Worm (Caenorhabditis elegans) whole organism, midembryonic: ENCODE results near the gene rab-7.

ENCODE experiments used
- T22C8.4 ChIP-seq: fragments of 200-800 bp; sonication (Bioruptor generic); IDR thresholded peaks from 2 replicates; pipeline ENCODE4 v1.3.6; 2022; ENCODE audit warnings: missing genetic modification characterization, missing compliant biosample characterization
- cog-1 ChIP-seq: sonication (generic microtip); optimal IDR thresholded peaks from 2 replicates; lab custom pipeline; 2016; ENCODE audit warnings: missing genetic modification characterization, missing compliant biosample characterization
- flt-1 ChIP-seq: fragments of 200-800 bp; sonication (Bioruptor generic); IDR thresholded peaks from 2 replicates; pipeline ENCODE4 v1.3.6; 2022; ENCODE audit warnings: missing genetic modification characterization, missing compliant biosample characterization
- klf-2 ChIP-seq: fragments of 200-800 bp; sonication (Bioruptor generic); conservative IDR thresholded peaks from 2 replicates; pipeline ENCODE4 v1.3.6; 2022; ENCODE audit warnings: missing genetic modification reagents, missing genetic modification characterization, missing compliant biosample characterization
- med-1 ChIP-seq: sonication (generic microtip); optimal IDR thresholded peaks from 2 replicates; lab custom pipeline; 2017; ENCODE audit warnings: missing genetic modification characterization, mild to moderate bottlenecking, missing compliant biosample characterization, antibody characterized with exemption, missing genetic modification reagents; ENCODE audit not compliant: insufficient read depth
- ref-1 ChIP-seq: fragments of 200-800 bp; sonication (Bioruptor generic); conservative IDR thresholded peaks from 2 replicates; pipeline ENCODE4 v1.3.6; 2022; ENCODE audit warnings: missing genetic modification reagents, missing genetic modification characterization, missing compliant biosample characterization
- tab-1 ChIP-seq: fragments of 200-800 bp; sonication (Bioruptor generic); IDR thresholded peaks from 2 replicates; pipeline ENCODE4 v1.3.6; 2022; ENCODE audit warnings: missing genetic modification characterization, missing compliant biosample characterization
- ztf-23 ChIP-seq: fragments of 200-800 bp; sonication (Bioruptor generic); IDR thresholded peaks from 2 replicates; pipeline ENCODE4 v1.3.6; 2022; ENCODE audit warnings: missing genetic modification reagents, missing genetic modification characterization, missing compliant biosample characterization
- ztf-29 ChIP-seq: fragments of 200-800 bp; sonication (Bioruptor generic); IDR thresholded peaks from 2 replicates; pipeline ENCODE4 v1.3.6; 2022; ENCODE audit warnings: missing genetic modification reagents, missing genetic modification characterization, missing compliant biosample characterization

rab-7 gene

DNA sequence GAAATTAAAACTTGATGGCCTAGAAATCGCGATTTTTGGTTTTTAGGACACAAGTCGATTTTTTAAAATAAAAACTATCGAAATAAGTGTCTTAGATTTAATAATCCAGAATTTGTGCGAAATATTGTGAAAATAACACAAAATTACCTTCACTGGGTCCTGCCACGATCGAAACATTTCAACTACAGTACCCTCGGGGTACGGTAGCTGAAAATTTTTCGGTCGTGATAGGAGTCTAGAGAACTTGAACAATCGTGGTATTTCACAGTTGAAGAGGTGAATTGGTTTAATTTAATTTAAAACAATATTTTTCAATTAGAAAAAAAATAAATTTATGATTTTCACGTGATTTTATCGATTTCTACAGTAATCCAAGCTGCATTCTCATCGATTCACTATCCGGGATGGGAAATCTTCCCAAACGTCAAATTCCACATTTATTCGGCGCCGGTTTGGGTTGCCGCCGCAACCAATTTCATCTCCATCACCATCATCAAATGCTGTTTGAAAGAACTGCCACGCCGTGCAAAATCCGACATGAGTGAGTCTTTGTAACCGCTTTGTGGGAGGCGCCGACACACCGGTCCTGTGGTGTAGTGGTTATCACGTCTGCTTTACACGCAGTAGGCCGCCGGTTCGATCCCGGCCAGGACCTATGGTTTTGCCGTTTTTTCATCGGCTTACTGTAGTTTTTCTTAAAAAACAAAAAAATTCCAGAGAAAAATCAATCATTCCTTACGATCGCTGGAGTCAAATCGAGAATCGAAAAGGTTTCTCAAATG is 7.7 kb downstream of the rab-7 start:
- TF ChIP-seq ref-1 (peak; percentile 60), flt-1 (GFP tag; lab: Robert Waterston, UW) (peak; percentile 84), cog-1 (tag; lab: Kevin White, UChicago) (peak; percentile 75), tab-1 (GFP tag; lab: Robert Waterston, UW) (no peak), ztf-29 (GFP tag; lab: Robert Waterston, UW) (peak; percentile 62; the same call in 1 of the 2 replicates), ztf-23 (GFP tag; lab: Robert Waterston, UW) (peak; percentile 74)

DNA sequence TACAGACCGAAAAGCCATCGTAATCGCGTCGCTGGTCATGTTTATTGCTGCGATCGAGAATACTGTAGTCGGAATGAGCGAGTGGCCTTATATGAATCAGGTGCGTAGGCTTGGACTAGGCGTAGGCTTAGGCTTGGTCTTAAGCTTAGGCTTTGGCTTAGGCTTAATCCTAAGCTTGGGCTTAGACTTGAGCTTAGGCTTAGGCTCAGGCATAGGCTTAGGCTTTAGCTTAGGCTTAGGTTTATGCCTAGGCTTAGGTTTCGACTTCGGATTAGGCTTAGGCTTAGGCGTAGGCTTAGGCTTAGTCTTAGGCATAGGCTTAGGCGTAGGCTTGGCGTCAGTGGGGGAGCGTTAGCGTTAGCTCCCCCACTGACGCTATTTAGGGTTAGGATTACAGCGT is 11.9 kb downstream of the rab-7 start:
- TF ChIP-seq med-1 (GFP tag; lab: Kevin White, UChicago) = no peak
- peak; percentile 21; the same call in 1 of the 2 replicates for TF ChIP-seq ztf-29 (GFP tag; lab: Robert Waterston, UW)

DNA sequence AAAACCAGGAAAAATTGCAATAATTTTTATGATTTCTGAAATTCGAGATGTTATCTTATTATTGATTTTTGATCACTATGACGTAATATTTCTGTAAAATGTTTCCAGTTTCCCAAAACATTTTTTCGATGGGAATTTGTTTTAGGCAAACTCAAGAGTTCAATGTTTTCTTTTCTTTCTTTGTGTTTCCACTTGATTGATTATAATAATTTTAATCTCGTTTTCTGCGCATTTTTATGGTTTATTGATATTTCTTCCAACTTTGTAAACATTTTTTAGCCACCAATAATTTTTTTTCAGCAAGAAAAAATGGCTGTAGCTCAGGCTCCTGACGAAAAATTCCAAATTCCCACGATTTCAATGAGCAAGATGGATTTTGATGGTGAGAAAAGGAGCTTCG is 12.5 kb downstream of the rab-7 start, which contains the start of gene W03C9.6:
Gene W03C9.6, plus strand, starts transcription at position 301 of the 400 bp plus-strand sequence.
- TF ChIP-seq klf-2 (no peak), med-1 (GFP tag; lab: Kevin White, UChicago) (no peak), ztf-23 (GFP tag; lab: Robert Waterston, UW) (no peak), ref-1 (no peak), tab-1 (GFP tag; lab: Robert Waterston, UW) (no peak), T22C8.4 (GFP tag; lab: Robert Waterston, UW) (no peak)

DNA sequence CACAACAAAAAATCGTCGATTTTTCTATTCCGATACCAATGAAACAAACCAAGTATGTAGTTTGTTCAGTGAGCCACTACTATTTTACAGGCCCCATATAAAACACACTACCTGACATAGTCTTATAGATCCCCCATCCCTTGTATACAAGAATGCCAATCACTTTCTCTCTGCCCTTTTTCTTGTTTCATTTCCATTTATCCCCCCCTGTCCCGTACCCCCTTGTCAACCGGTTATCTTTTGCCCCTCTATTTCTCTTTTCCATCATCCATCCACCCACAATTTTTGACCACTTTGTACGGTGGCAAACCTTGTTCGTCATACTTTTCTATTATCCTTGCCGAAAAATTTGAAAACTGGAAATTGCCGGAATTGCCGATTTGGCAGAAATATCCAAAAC is 13.8 kb downstream of the rab-7 start:
- no peak for TF ChIP-seq flt-1 (GFP tag; lab: Robert Waterston, UW)
- TF ChIP-seq klf-2 = no peak
- TF ChIP-seq T22C8.4 (GFP tag; lab: Robert Waterston, UW) = no peak
- no peak for TF ChIP-seq ztf-23 (GFP tag; lab: Robert Waterston, UW)
- TF ChIP-seq tab-1 (GFP tag; lab: Robert Waterston, UW) = no peak
- TF ChIP-seq med-1 (GFP tag; lab: Kevin White, UChicago) = no peak
- no peak for TF ChIP-seq cog-1 (tag; lab: Kevin White, UChicago)
- no peak for TF ChIP-seq ztf-29 (GFP tag; lab: Robert Waterston, UW)
- no peak for TF ChIP-seq ref-1

DNA sequence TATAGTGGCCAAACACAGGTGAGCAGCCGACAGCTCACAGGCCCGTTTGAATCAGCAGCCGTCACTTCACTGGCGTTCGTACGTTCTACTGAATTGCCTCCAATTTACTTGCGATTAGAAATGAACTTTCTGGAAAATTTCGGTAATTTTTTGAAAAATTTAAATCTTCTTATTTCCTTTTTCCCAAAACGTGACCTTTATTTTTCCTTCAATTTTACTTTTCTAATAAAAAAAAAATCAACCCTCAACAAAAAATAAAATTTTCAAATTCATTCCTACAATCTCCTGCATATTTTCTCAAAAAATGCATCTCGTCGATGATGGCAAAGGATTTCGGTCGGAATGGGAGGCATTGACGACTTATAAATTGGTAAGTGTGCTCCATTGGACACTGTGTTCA is 18.3 kb downstream of the rab-7 start, which contains the start of gene W03C9.8:
Gene W03C9.8, plus strand, starts transcription at position 301 of the 400 bp plus-strand sequence.
- no peak for TF ChIP-seq tab-1 (GFP tag; lab: Robert Waterston, UW)

DNA sequence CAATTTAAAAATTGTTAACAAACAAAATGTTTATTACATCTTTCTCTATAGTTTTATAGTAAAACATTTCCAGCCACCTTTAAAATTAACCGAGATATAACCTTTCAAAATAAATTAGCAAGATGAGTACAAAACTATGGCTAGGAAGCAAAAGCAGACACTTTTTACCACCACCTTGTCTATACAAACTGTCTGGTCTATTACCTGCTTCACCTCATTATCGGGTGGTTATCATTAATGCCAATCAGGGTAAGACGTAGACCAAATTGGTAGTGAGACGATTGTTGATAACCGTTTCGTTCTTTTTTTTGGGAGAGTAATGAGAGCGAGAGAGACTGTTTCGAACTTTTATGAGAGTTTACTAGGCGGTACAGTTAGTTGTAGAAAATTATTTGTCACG is 30.3 kb downstream of the rab-7 start:
- no peak for TF ChIP-seq tab-1 (GFP tag; lab: Robert Waterston, UW)
- no peak for TF ChIP-seq med-1 (GFP tag; lab: Kevin White, UChicago)
- no peak for TF ChIP-seq ztf-29 (GFP tag; lab: Robert Waterston, UW)
- TF ChIP-seq cog-1 (tag; lab: Kevin White, UChicago) = no peak
- TF ChIP-seq flt-1 (GFP tag; lab: Robert Waterston, UW) = no peak
- TF ChIP-seq ztf-23 (GFP tag; lab: Robert Waterston, UW) = no peak
- no peak for TF ChIP-seq ref-1
- no peak for TF ChIP-seq T22C8.4 (GFP tag; lab: Robert Waterston, UW)
- no peak for TF ChIP-seq klf-2

DNA sequence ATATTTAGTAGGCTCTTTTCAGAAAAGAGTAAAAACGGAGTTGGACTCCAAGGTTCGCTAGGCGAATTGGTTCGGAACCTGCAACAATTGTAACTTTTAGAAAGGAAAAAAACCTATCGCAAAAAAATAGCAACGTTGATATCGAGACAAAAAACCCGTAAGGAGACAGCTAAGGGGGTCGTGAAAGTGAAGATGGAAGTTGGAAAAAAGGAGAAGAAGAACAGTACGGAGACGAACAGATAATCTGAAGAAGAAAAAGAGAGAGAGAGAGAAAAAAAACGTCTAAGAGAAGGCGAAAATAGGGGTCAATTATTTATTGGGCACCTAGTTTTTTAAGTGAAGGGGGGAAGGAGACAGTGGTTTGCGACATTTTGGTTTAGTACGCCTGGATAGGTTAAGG is 31.5 kb downstream of the rab-7 start, which contains the start of gene lin-29:
Gene lin-29, minus strand, starts transcription at position 78 of the 400 bp plus-strand sequence.
- no peak for TF ChIP-seq flt-1 (GFP tag; lab: Robert Waterston, UW)
- TF ChIP-seq med-1 (GFP tag; lab: Kevin White, UChicago) = no peak
- TF ChIP-seq ztf-23 (GFP tag; lab: Robert Waterston, UW) = no peak
- TF ChIP-seq ztf-29 (GFP tag; lab: Robert Waterston, UW) = no peak
- no peak for TF ChIP-seq ref-1
- no peak for TF ChIP-seq T22C8.4 (GFP tag; lab: Robert Waterston, UW)
- no peak for TF ChIP-seq klf-2
- TF ChIP-seq tab-1 (GFP tag; lab: Robert Waterston, UW) = no peak
- TF ChIP-seq cog-1 (tag; lab: Kevin White, UChicago) = no peak

DNA sequence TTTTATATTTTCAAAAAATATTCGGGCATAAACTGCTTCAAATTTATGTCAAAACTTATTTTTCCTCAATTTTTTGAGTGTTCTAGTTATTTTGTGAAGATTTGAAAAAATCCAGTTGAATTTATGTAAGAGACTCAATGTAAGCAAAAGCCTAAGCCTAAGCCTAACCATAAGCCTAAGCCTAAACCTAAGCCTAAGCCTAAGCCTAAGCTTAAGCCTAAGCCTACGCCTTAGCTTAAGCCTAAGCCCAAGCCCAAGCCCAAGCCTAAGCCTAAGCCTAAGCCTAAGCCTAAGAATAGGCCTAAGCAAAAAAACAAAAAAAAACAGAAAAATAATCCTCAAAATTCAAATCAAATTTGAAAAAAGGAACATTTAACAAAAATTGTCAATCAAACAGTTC is 36.6 kb downstream of the rab-7 start:
- TF ChIP-seq med-1 (GFP tag; lab: Kevin White, UChicago) (no peak), ref-1 (no peak), tab-1 (GFP tag; lab: Robert Waterston, UW) (no peak), flt-1 (GFP tag; lab: Robert Waterston, UW) (no peak), klf-2 (no peak), T22C8.4 (GFP tag; lab: Robert Waterston, UW) (no peak), ztf-23 (GFP tag; lab: Robert Waterston, UW) (no peak), cog-1 (tag; lab: Kevin White, UChicago) (no peak), ztf-29 (GFP tag; lab: Robert Waterston, UW) (peak; percentile 52; the same call in 1 of the 2 replicates)

DNA sequence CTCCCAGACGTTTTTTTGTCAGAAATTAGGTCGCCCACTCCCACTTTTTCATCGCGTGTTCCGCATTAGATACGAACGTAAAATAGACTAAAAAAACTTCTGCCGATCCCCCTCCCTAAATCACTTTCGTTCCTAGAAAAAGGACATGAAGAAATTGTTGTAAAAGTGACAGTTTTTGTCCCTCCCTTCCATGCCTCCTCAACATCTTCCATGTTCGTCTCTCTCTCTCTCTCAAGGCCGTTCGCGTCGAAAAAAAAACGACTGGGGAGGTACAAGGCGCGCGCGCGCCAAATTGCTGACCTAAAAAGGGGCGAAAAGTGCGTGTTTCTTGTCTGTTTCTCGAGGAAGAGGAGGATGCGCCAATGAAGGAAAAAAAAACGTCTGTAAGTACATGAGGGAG is 38.0 kb downstream of the rab-7 start:
- TF ChIP-seq ztf-29 (GFP tag; lab: Robert Waterston, UW) (no peak), klf-2 (no peak), cog-1 (tag; lab: Kevin White, UChicago) (no peak), tab-1 (GFP tag; lab: Robert Waterston, UW) (no peak), med-1 (GFP tag; lab: Kevin White, UChicago) (no peak), T22C8.4 (GFP tag; lab: Robert Waterston, UW) (no peak), ztf-23 (GFP tag; lab: Robert Waterston, UW) (no peak), ref-1 (no peak), flt-1 (GFP tag; lab: Robert Waterston, UW) (no peak)

DNA sequence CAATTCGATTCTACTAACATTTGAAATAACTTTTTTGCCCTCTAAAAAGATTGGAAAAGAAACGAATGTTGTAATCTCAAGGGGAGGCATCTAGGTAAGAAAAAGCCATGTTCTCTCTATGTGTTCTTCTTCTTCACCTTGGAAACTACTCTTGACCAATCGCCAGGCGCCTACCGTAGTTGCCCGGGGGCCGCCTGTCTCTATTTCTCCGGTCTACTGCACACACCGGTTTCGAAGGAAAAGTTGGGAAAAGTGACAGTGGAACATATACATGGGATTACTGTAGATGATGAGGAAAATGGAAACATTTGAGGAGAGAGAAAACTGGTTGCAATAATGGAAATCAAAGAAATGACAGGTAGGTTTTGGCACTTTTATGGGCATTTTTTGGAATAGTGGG is 40.2 kb downstream of the rab-7 start:
- TF ChIP-seq ztf-29 (GFP tag; lab: Robert Waterston, UW) = no peak
- no peak for TF ChIP-seq cog-1 (tag; lab: Kevin White, UChicago)
- no peak for TF ChIP-seq ref-1
- no peak for TF ChIP-seq T22C8.4 (GFP tag; lab: Robert Waterston, UW)
- no peak for TF ChIP-seq klf-2
- no peak for TF ChIP-seq flt-1 (GFP tag; lab: Robert Waterston, UW)
- TF ChIP-seq tab-1 (GFP tag; lab: Robert Waterston, UW) = no peak
- no peak for TF ChIP-seq ztf-23 (GFP tag; lab: Robert Waterston, UW)
- TF ChIP-seq med-1 (GFP tag; lab: Kevin White, UChicago) = no peak
